Fruit fly (Drosophila melanogaster) whole organism, embryonic: ENCODE results near the gene CG6330.

Experiments used
- Atf6 ChIP-seq: fragments of 200-800 bp; sonication (Bioruptor generic); IDR thresholded peaks from 2 replicates; pipeline ENCODE4 v1.3.6; 2022; ENCODE audit warnings: missing biosample characterization, missing genetic modification characterization
- BEAF-32 ChIP-seq: fragments of 200-800 bp; sonication (Bioruptor generic); optimal IDR thresholded peaks from 3 replicates; lab custom pipeline; 2017; ENCODE audit warnings: missing biosample characterization, missing genetic modification characterization, mild to moderate bottlenecking, moderate library complexity, missing genetic modification reagents
- Blimp-1 ChIP-seq: fragments of 200-800 bp; sonication (Bioruptor generic); optimal IDR thresholded peaks from 3 replicates; lab custom pipeline; 2018; ENCODE audit warnings: missing biosample characterization, missing genetic modification characterization, mild to moderate bottlenecking, moderate library complexity, missing genetic modification reagents
- Bteb2 ChIP-seq: fragments of 200-800 bp; sonication (Bioruptor generic); optimal IDR thresholded peaks from 2 replicates; lab custom pipeline; 2016; ENCODE audit warnings: missing biosample characterization, missing genetic modification characterization
- CG10366 ChIP-seq: fragments of 200-800 bp; sonication (Bioruptor generic); IDR thresholded peaks from 2 replicates; pipeline ENCODE4 v1.3.6; 2022; ENCODE audit warnings: missing biosample characterization, missing genetic modification characterization
- CG10431 ChIP-seq: fragments of 200-800 bp; sonication (Bioruptor generic); optimal IDR thresholded peaks from 3 replicates; lab custom pipeline; 2018; ENCODE audit warnings: missing biosample characterization, mild to moderate bottlenecking, missing genetic modification characterization
- CG14710 ChIP-seq: fragments of 200-800 bp; sonication (Bioruptor generic); optimal IDR thresholded peaks from 3 replicates; lab custom pipeline; 2019; ENCODE audit warnings: missing biosample characterization, mild to moderate bottlenecking, missing genetic modification characterization, moderate library complexity
- CG15514 ChIP-seq: fragments of 200-800 bp; sonication (Bioruptor generic); optimal IDR thresholded peaks from 3 replicates; lab custom pipeline; 2017; ENCODE audit warnings: missing biosample characterization, missing genetic modification characterization, mild to moderate bottlenecking, moderate library complexity, missing genetic modification reagents
- CG16813 ChIP-seq: fragments of 200-800 bp; sonication (Bioruptor generic); IDR thresholded peaks from 3 replicates; pipeline ENCODE4 v1.3.6; 2022; ENCODE audit warnings: missing biosample characterization, missing genetic modification characterization; ENCODE audit not compliant: partially characterized antibody
- CG17385 ChIP-seq: fragments of 200-800 bp; sonication (Bioruptor generic); optimal IDR thresholded peaks from 3 replicates; lab custom pipeline; 2018; ENCODE audit warnings: missing biosample characterization, mild to moderate bottlenecking, missing genetic modification characterization
- CG18262 ChIP-seq: fragments of 200-800 bp; optimal IDR thresholded peaks from 3 replicates; lab custom pipeline; 2019; ENCODE audit warnings: missing biosample characterization, mild to moderate bottlenecking, missing genetic modification characterization, moderate library complexity
- CG2129 ChIP-seq: fragments of 200-800 bp; sonication (Bioruptor generic); IDR thresholded peaks from 2 replicates; pipeline ENCODE4 v1.3.6; 2022; ENCODE audit warnings: missing biosample characterization, missing genetic modification characterization; ENCODE audit not compliant: partially characterized antibody
- CG2199 ChIP-seq: fragments of 200-800 bp; sonication (Bioruptor generic); IDR thresholded peaks from 3 replicates; pipeline ENCODE4 v1.3.6; 2022; ENCODE audit warnings: missing biosample characterization, missing genetic modification characterization
- CG31388 ChIP-seq: fragments of 200-800 bp; sonication (Bioruptor generic); optimal IDR thresholded peaks from 2 replicates; lab custom pipeline; 2016; ENCODE audit warnings: missing biosample characterization, missing genetic modification characterization
- CG3281 ChIP-seq: fragments of 200-800 bp; sonication (Bioruptor generic); optimal IDR thresholded peaks from 3 replicates; lab custom pipeline; 2017; ENCODE audit warnings: missing biosample characterization, mild to moderate bottlenecking, missing genetic modification characterization
- CG4360 ChIP-seq: fragments of 200-800 bp; sonication (Bioruptor generic); IDR thresholded peaks from 2 replicates; pipeline ENCODE4 v1.3.6; 2022; ENCODE audit warnings: missing biosample characterization, missing genetic modification characterization
- CG4854 ChIP-seq: fragments of 200-800 bp; sonication (Bioruptor generic); optimal IDR thresholded peaks from 2 replicates; lab custom pipeline; 2016; ENCODE audit warnings: missing biosample characterization, missing genetic modification characterization, inconsistent platforms
- CG5180 ChIP-seq: fragments of 200-800 bp; sonication (Bioruptor generic); optimal IDR thresholded peaks from 3 replicates; lab custom pipeline; 2017; ENCODE audit warnings: missing biosample characterization, missing genetic modification characterization, mild to moderate bottlenecking, moderate library complexity, missing genetic modification reagents
- CG6689 ChIP-seq: fragments of 200-800 bp; sonication (Bioruptor generic); IDR thresholded peaks from 2 replicates; pipeline ENCODE4 v1.3.6; 2022; ENCODE audit warnings: missing biosample characterization, missing genetic modification characterization
- CG8944 ChIP-seq: fragments of 200-800 bp; sonication (Bioruptor generic); optimal IDR thresholded peaks from 3 replicates; lab custom pipeline; 2016; ENCODE audit warnings: missing biosample characterization, missing genetic modification characterization
- CG9609 ChIP-seq: fragments of 200-800 bp; sonication (Bioruptor generic); optimal IDR thresholded peaks from 3 replicates; lab custom pipeline; 2016; ENCODE audit warnings: missing biosample characterization, missing genetic modification characterization
- CTCF ChIP-seq: fragments of 200-800 bp; sonication (Bioruptor generic); optimal IDR thresholded peaks from 2 replicates; lab custom pipeline; 2017; ENCODE audit warnings: missing biosample characterization, mild to moderate bottlenecking, missing genetic modification characterization, moderate library complexity
- Fer1 ChIP-seq: fragments of 200-800 bp; sonication (Bioruptor generic); optimal IDR thresholded peaks from 2 replicates; lab custom pipeline; 2017; ENCODE audit warnings: missing biosample characterization, mild to moderate bottlenecking, missing genetic modification characterization
- Opbp ChIP-seq: fragments of 200-800 bp; sonication (Bioruptor generic); IDR thresholded peaks from 3 replicates; pipeline ENCODE4 v1.3.6; 2022; ENCODE audit warnings: missing biosample characterization, missing genetic modification characterization; ENCODE audit not compliant: partially characterized antibody
- Spps ChIP-seq: fragments of 200-800 bp; sonication (Bioruptor generic); optimal IDR thresholded peaks from 2 replicates; lab custom pipeline; 2018; ENCODE audit warnings: missing biosample characterization, mild to moderate bottlenecking, missing genetic modification characterization
- bigmax ChIP-seq: fragments of 200-800 bp; sonication (Bioruptor generic); optimal IDR thresholded peaks from 2 replicates; lab custom pipeline; 2018; ENCODE audit warnings: missing biosample characterization, mild to moderate bottlenecking, missing genetic modification characterization
- cad ChIP-seq: fragments of >200 bp; optimal IDR thresholded peaks from 2 replicates; lab custom pipeline; 2017; ENCODE audit warnings: missing biosample characterization, missing genetic modification characterization
- caup ChIP-seq: fragments of 200-800 bp; sonication (Bioruptor generic); optimal IDR thresholded peaks from 3 replicates; lab custom pipeline; 2017; ENCODE audit warnings: missing biosample characterization, mild to moderate bottlenecking, missing genetic modification characterization, moderate library complexity; ENCODE audit not compliant: severe bottlenecking
- chinmo ChIP-seq: fragments of 200-800 bp; sonication (Bioruptor generic); IDR thresholded peaks from 4 replicates; pipeline ENCODE4 v1.3.6; 2022; ENCODE audit warnings: missing biosample characterization, missing genetic modification characterization; ENCODE audit not compliant: partially characterized antibody
- dimm ChIP-seq: fragments of 200-800 bp; sonication (Bioruptor generic); IDR thresholded peaks from 2 replicates; pipeline ENCODE4 v1.3.6; 2022; ENCODE audit warnings: missing biosample characterization, missing genetic modification characterization
- esg ChIP-seq: fragments of 200-800 bp; sonication (Bioruptor generic); conservative IDR thresholded peaks from 2 replicates; pipeline ENCODE4 v1.3.6; 2022; ENCODE audit warnings: missing biosample characterization, missing genetic modification characterization
- eyg ChIP-seq: fragments of 200-800 bp; sonication (Bioruptor generic); optimal IDR thresholded peaks from 3 replicates; lab custom pipeline; 2016; ENCODE audit warnings: missing biosample characterization, missing genetic modification characterization
- fd3F ChIP-seq: fragments of 200-800 bp; sonication (Bioruptor generic); optimal IDR thresholded peaks from 2 replicates; lab custom pipeline; 2018; ENCODE audit warnings: missing biosample characterization, mild to moderate bottlenecking, missing genetic modification characterization, moderate library complexity
- grau ChIP-seq: fragments of 200-800 bp; optimal IDR thresholded peaks from 3 replicates; lab custom pipeline; 2019; ENCODE audit warnings: missing biosample characterization, mild to moderate bottlenecking, missing genetic modification characterization, moderate library complexity
- mld ChIP-seq: fragments of 200-800 bp; sonication (Bioruptor generic); IDR thresholded peaks from 3 replicates; pipeline ENCODE4 v1.3.6; 2022; ENCODE audit warnings: missing biosample characterization, missing genetic modification characterization; ENCODE audit not compliant: partially characterized antibody
- nom ChIP-seq: fragments of 200-800 bp; sonication (Bioruptor generic); optimal IDR thresholded peaks from 2 replicates; lab custom pipeline; 2017; ENCODE audit warnings: missing biosample characterization, missing genetic modification characterization, mild to moderate bottlenecking, moderate library complexity, missing genetic modification reagents
- otp ChIP-seq: fragments of 200-800 bp; sonication (Bioruptor generic); IDR thresholded peaks from 3 replicates; pipeline ENCODE4, ENCODE4 v1.3.6; 2022; ENCODE audit warnings: missing biosample characterization, missing genetic modification characterization
- prd ChIP-seq, 3 experiments: fragments of >200 bp in 2 of 3; fragments of 200-800 bp in 1 of 3; sonication (Bioruptor generic) in 1 of 3; optimal IDR thresholded peaks in 2 of 3; IDR thresholded peaks in 1 of 3; 2 replicates in 2 of 3; 3 replicates in 1 of 3; pipeline versions ENCODE4 v1.3.6 to Lab custom; 2017 to 2022; ENCODE audit warnings: missing biosample characterization in 1 of 3, missing genetic modification characterization in 1 of 3
- rib ChIP-seq: fragments of 200-800 bp; sonication (Bioruptor generic); IDR thresholded peaks from 2 replicates; pipeline ENCODE4 v1.3.6; 2022; ENCODE audit warnings: missing biosample characterization, missing genetic modification characterization
- schlank ChIP-seq: fragments of 200-800 bp; sonication (Bioruptor generic); optimal IDR thresholded peaks from 2 replicates; lab custom pipeline; 2018; ENCODE audit warnings: missing biosample characterization, mild to moderate bottlenecking, missing genetic modification characterization
- shn ChIP-seq: fragments of 200-800 bp; sonication (Bioruptor generic); optimal IDR thresholded peaks from 3 replicates; lab custom pipeline; 2016; ENCODE audit warnings: missing biosample characterization, missing genetic modification characterization
- slbo ChIP-seq: fragments of 200-800 bp; sonication (Bioruptor generic); IDR thresholded peaks from 2 replicates; pipeline ENCODE4 v1.3.6; 2022; ENCODE audit warnings: missing biosample characterization, missing genetic modification characterization
- so ChIP-seq: fragments of 200-800 bp; sonication (Bioruptor generic); IDR thresholded peaks from 3 replicates; pipeline ENCODE4 v1.3.6; 2022; ENCODE audit warnings: missing biosample characterization, missing genetic modification characterization
- sob ChIP-seq: fragments of 200-800 bp; sonication (Bioruptor generic); IDR thresholded peaks from 2 replicates; pipeline ENCODE4 v1.3.6; 2022; ENCODE audit warnings: missing biosample characterization, missing genetic modification characterization
- stc ChIP-seq: fragments of 200-800 bp; sonication (Bioruptor generic); IDR thresholded peaks from 2 replicates; pipeline ENCODE4 v1.3.6; 2022; ENCODE audit warnings: missing biosample characterization, missing genetic modification characterization
- stwl ChIP-seq: fragments of 200-800 bp; sonication (Bioruptor generic); optimal IDR thresholded peaks from 3 replicates; lab custom pipeline; 2018; ENCODE audit warnings: missing biosample characterization, mild to moderate bottlenecking, missing genetic modification characterization, moderate library complexity
- tin ChIP-seq: fragments of 200-800 bp; sonication (Bioruptor generic); optimal IDR thresholded peaks from 3 replicates; lab custom pipeline; 2016; ENCODE audit warnings: missing biosample characterization, missing genetic modification characterization
- trh ChIP-seq: fragments of 200-800 bp; sonication (Bioruptor generic); optimal IDR thresholded peaks from 2 replicates; lab custom pipeline; 2016; ENCODE audit warnings: missing biosample characterization, missing genetic modification characterization
- ttk ChIP-seq: fragments of 200-800 bp; sonication (Bioruptor generic); IDR thresholded peaks from 2 replicates; pipeline ENCODE4 v2.1.2; 2022; ENCODE audit warnings: missing biosample characterization, missing genetic modification characterization

The CG6330 gene

DNA sequence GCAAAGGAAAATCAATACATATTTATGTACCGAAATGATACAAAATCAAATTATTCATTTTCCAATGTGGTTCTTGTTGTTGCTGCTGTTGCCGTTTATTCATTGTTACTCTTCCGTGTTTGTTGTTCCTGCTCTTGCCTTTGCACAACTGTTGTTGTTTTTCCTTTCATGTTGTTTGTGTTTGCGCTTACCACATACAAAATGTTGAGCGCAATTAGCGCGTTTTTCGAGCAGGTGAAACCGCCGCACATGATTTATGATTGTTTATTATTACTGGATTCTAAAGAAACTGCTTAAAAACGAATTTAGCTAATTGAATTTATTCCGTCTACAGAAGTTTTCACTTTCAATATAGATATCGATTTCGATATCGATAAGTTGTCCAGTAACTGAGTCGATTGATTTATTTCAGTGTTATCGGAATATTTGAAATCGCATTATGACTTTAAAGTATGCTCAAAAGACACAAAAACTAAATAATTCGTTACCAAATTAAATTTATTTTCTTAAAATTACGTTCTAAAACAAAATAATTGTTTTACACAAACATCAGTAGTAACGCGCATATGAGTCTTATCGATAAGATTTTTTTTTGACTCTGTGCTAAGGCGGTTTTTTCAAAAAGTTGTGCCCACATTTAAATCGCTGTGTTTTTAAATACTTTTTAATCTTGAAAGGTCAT lies 6.3 kb upstream of the CG6330 start, which contains the start of gene Tsp97E (continued):
- no peak for TF ChIP-seq nom (GFP tag; lab: Kevin White, UChicago)
- no peak for TF ChIP-seq fd3F
- TF ChIP-seq sob (GFP tag; lab: Robert Waterston, UW) = no peak
- no peak for TF ChIP-seq cad (GFP tag; lab: Kevin White, UChicago)
- TF ChIP-seq CG18262 (tag; lab: Kevin White, UChicago) = peak; percentile 39
- peak; percentile 20; the same call in 1 of the 2 replicates for TF ChIP-seq Atf6 (GFP tag; lab: Robert Waterston, UW)
- peak; percentile 60 for TF ChIP-seq BEAF-32 (GFP tag; lab: Kevin White, UChicago)
- TF ChIP-seq trh = no peak
- TF ChIP-seq tin (GFP tag; lab: Kevin White, UChicago) = no peak
- peak; percentile 100 for TF ChIP-seq Blimp-1
- no peak for TF ChIP-seq bigmax (GFP tag; lab: Kevin White, UChicago)
- TF ChIP-seq chinmo (GFP tag; lab: Robert Waterston, UW) = peak; percentile 78; the same call in 1 of the 4 replicates
- TF ChIP-seq CG10431 (GFP tag; lab: Kevin White, UChicago) = peak; percentile 23
- TF ChIP-seq CTCF = no peak
- TF ChIP-seq CG16813 = peak; percentile 72
- TF ChIP-seq esg (GFP tag; lab: Robert Waterston, UW) = no peak
- TF ChIP-seq CG3281 (GFP tag; lab: Kevin White, UChicago) = no peak
- peak; percentile 2 for TF ChIP-seq Fer1 (GFP tag; lab: Kevin White, UChicago)
- TF ChIP-seq shn (GFP tag; lab: Kevin White, UChicago) = no peak
- TF ChIP-seq CG2129 (GFP tag; lab: Robert Waterston, UW) = peak; percentile 48
- peak; percentile 87 for TF ChIP-seq CG15514 (GFP tag; lab: Kevin White, UChicago)
- TF ChIP-seq slbo (GFP tag; lab: Robert Waterston, UW) = no peak
- no peak for TF ChIP-seq rib
- 0 out of 3 replicates have a peak, but pooled peaks have one; percentile 32 for TF ChIP-seq Opbp (GFP tag; lab: Robert Waterston, UW)
- no peak for TF ChIP-seq caup
- TF ChIP-seq Bteb2 = no peak
- no peak for TF ChIP-seq otp
- no peak for TF ChIP-seq ttk
- no peak for TF ChIP-seq schlank (tag; lab: Kevin White, UChicago)
- TF ChIP-seq stwl = peak; percentile 70
- TF ChIP-seq CG9609 (GFP tag; lab: Kevin White, UChicago) = no peak
- TF ChIP-seq prd (optimal IDR thresholded peaks at IDR 0.05; lab: Kevin White, UChicago) = no peak
- no peak for TF ChIP-seq prd (GFP tag; IDR thresholded peaks at IDR 0.05; lab: Robert Waterston, UW)
- no peak; the same call in 2 of the 3 replicates for TF ChIP-seq so (GFP tag; lab: Robert Waterston, UW)
- no peak for TF ChIP-seq CG2199 (GFP tag; lab: Robert Waterston, UW)
- no peak for TF ChIP-seq CG4854 (GFP tag; lab: Kevin White, UChicago)
- peak; percentile 91 for TF ChIP-seq CG4360
- TF ChIP-seq dimm = no peak
- no peak for TF ChIP-seq CG31388 (GFP tag; lab: Kevin White, UChicago)
- peak; percentile 67; the same call in 2 of the 3 replicates for TF ChIP-seq mld (GFP tag; lab: Robert Waterston, UW)
- no peak for TF ChIP-seq eyg (GFP tag; lab: Kevin White, UChicago)
- TF ChIP-seq CG5180 (GFP tag; lab: Kevin White, UChicago) = no peak
- no peak for TF ChIP-seq CG17385
- peak; percentile 64 for TF ChIP-seq CG14710 (tag; lab: Kevin White, UChicago)
- no peak for TF ChIP-seq CG6689 (GFP tag; lab: Robert Waterston, UW)
- peak; percentile 39 for TF ChIP-seq Spps (tag; lab: Kevin White, UChicago)
- no peak for TF ChIP-seq CG8944 (GFP tag; lab: Kevin White, UChicago)
- TF ChIP-seq CG10366 (GFP tag; lab: Robert Waterston, UW) = no peak
- TF ChIP-seq grau (tag; lab: Kevin White, UChicago) = peak; percentile 16
- TF ChIP-seq stc (GFP tag; lab: Robert Waterston, UW) = no peak
